Worm (Caenorhabditis elegans): Measurements from ENCODE around the gene tag-51.

The tag-51 gene

ce11 chrIII:832855-833504 lies 21.0 kb upstream of the tag-51 start, which contains the start of gene zip-2:
Gene zip-2, plus strand, starts transcription at chrIII:832982.
- TF ChIP-seq madf-10 (tag; optimal IDR thresholded peaks at IDR 0.05), result peak; percentile 27
- TF ChIP-seq nhr-80 (tag; optimal IDR thresholded peaks at IDR 0.05), result peak; percentile 91
- TF ChIP-seq unc-62 (GFP tag; optimal IDR thresholded peaks at IDR 0.05), result peak; percentile 8
- TF ChIP-seq sdz-38 (tag; optimal IDR thresholded peaks at IDR 0.05), result no peak
- TF ChIP-seq atf-7 (tag; optimal IDR thresholded peaks at IDR 0.05), result peak; percentile 70
- TF ChIP-seq tlf-1 (GFP tag; optimal IDR thresholded peaks at IDR 0.05), result peak; percentile 14
- TF ChIP-seq attf-5 (GFP tag; optimal IDR thresholded peaks at IDR 0.05), result peak; percentile 34
- TF ChIP-seq tbp1 (GFP tag; optimal IDR thresholded peaks at IDR 0.05), result peak; percentile 13
- TF ChIP-seq bed-2 (GFP tag; IDR thresholded peaks at IDR 0.05), result no peak
- no peak for TF ChIP-seq attf-3 (GFP tag; conservative IDR thresholded peaks at IDR 0.05)
- TF ChIP-seq cebp-1 (GFP tag; IDR thresholded peaks at IDR 0.05), result peak; percentile 29; the same call in 1 of the 2 replicates
- peak; percentile 71 for TF ChIP-seq cebp-1 (tag; optimal IDR thresholded peaks at IDR 0.05)

- TF ChIP-seq tbp1 (GFP tag; optimal IDR thresholded peaks at IDR 0.05) (peak; percentile 53), fkh-3 (tag; optimal IDR thresholded peaks at IDR 0.05) (no peak), unc-130 (GFP tag; optimal IDR thresholded peaks at IDR 0.05) (no peak), tlf-1 (GFP tag; optimal IDR thresholded peaks at IDR 0.05) (peak; percentile 87), zfh-2 (GFP tag; conservative IDR thresholded peaks at IDR 0.05) (peak; percentile 92), ama-1 (optimal IDR thresholded peaks at IDR 0.05) (peak; percentile 89), ama-1 (GFP tag; optimal IDR thresholded peaks at IDR 0.05) (peak in 1 of 2 experiments; percentile 37), ceh-79 (tag; optimal IDR thresholded peaks at IDR 0.05) (no peak), let-607 (tag; optimal IDR thresholded peaks at IDR 0.05) (peak; percentile 43 to 54), mel-28 (tag; optimal IDR thresholded peaks at IDR 0.05; ENCODE audit: borderline replicate concordance) (no peak), ceh-27 (GFP tag; optimal IDR thresholded peaks at IDR 0.05) (peak; percentile 91), ekl-4 (GFP tag; IDR thresholded peaks at IDR 0.05) (peak; percentile 81), cebp-2 (GFP tag; IDR thresholded peaks at IDR 0.05) (peak; percentile 93; the same call in 1 of the 2 replicates), mxl-1 (tag; optimal IDR thresholded peaks at IDR 0.05) (no peak), hrde-1 (tag; optimal IDR thresholded peaks at IDR 0.05; ENCODE audit: borderline replicate concordance) (no peak), gei-17 (GFP tag; optimal IDR thresholded peaks at IDR 0.05) (no peak), madf-8 (GFP tag; conservative IDR thresholded peaks at IDR 0.05) (no peak), snpc-1.1 (tag; optimal IDR thresholded peaks at IDR 0.05; ENCODE audit: insufficient read depth) (no peak), F57A8.1 (GFP tag; optimal IDR thresholded peaks at IDR 0.05) (no peak), hmg-20 (GFP tag; IDR thresholded peaks at IDR 0.05) (no peak; the same call in 1 of the 2 replicates), lsy-27 (tag; optimal IDR thresholded peaks at IDR 0.05; ENCODE audit: borderline replicate concordance, insufficient read depth) (no peak), K12H6.12 (tag; optimal IDR thresholded peaks at IDR 0.05) (peak; percentile 86), attf-3 (GFP tag; conservative IDR thresholded peaks at IDR 0.05) (peak; percentile 47; the same call in 1 of the 2 replicates), athp-1 (tag; optimal IDR thresholded peaks at IDR 0.05) (no peak), ceh-100 (GFP tag; IDR thresholded peaks at IDR 0.05) (peak; percentile 45; the same call in 1 of the 2 replicates), rpc-1 (optimal IDR thresholded peaks at IDR 0.05) (no peak), rpc-1 (tag; optimal IDR thresholded peaks at IDR 0.05) (no peak), T26A5.8 (tag; optimal IDR thresholded peaks at IDR 0.05) (no peak), sdz-38 (tag; optimal IDR thresholded peaks at IDR 0.05) (no peak), C06A6.2 (GFP tag; conservative IDR thresholded peaks at IDR 0.05) (peak; percentile 70; the same call in 1 of the 2 replicates), ceh-40 (GFP tag; IDR thresholded peaks at IDR 0.05) (no peak), cebp-1 (GFP tag; IDR thresholded peaks at IDR 0.05) (peak; percentile 98), cebp-1 (tag; optimal IDR thresholded peaks at IDR 0.05) (peak; percentile 98), ztf-22 (GFP tag; optimal IDR thresholded peaks at IDR 0.05) (no peak), Y56A3A.18 (GFP tag; IDR thresholded peaks at IDR 0.05) (no peak), hlh-26 (GFP tag; conservative IDR thresholded peaks at IDR 0.05) (no peak), repo-1 (tag; optimal IDR thresholded peaks at IDR 0.05) (no peak), unc-62 (GFP tag; optimal IDR thresholded peaks at IDR 0.05) (peak; percentile 82), nhr-80 (tag; optimal IDR thresholded peaks at IDR 0.05) (peak; percentile 95), nfya-2 (GFP tag; IDR thresholded peaks at IDR 0.05) (no peak)
These were observed 20.1 kb upstream of the tag-51 start for ce11 chrIII:833711-834442.

Data from whole organism, young adult.